Worm (Caenorhabditis elegans) whole organism, mixed stage, embryonic: Measurements from ENCODE around the gene Y17G9A.4.

ENCODE experiments used
- ces-1 ChIP-seq: fragments of 150-350 bp; optimal IDR thresholded peaks from 2 replicates; lab custom pipeline; 2014; ENCODE audit warnings: missing biosample characterization, missing genetic modification reagents, missing genetic modification characterization
- elt-3 ChIP-seq: fragments of 150-350 bp; optimal IDR thresholded peaks from 2 replicates; lab custom pipeline; 2014; ENCODE audit warnings: missing biosample characterization, missing genetic modification characterization
- pha-4 ChIP-seq: fragments of 150-350 bp; optimal IDR thresholded peaks from 2 replicates; lab custom pipeline; 2018; ENCODE audit warnings: missing biosample characterization, missing genetic modification reagents, missing genetic modification characterization
- unc-39 ChIP-seq: fragments of 150-350 bp; optimal IDR thresholded peaks from 2 replicates; lab custom pipeline; 2014; ENCODE audit warnings: missing biosample characterization, missing genetic modification characterization

- TF ChIP-seq ces-1 (GFP tag; lab: Kevin White, UChicago) (no peak), unc-39 (tag; lab: Kevin White, UChicago) (no peak), pha-4 (tag; lab: Kevin White, UChicago) (no peak), elt-3 (tag; lab: Kevin White, UChicago) (no peak)
Measured at ce11 chrIV:4866599-4866998, 5.2 kb upstream of the Y17G9A.4 start.
